Fruit fly (Drosophila melanogaster) whole organism, prepupa: ENCODE data around the gene Pex2.

Experiments
- Blimp-1 ChIP-seq: fragments of 200-800 bp; sonication (Bioruptor generic); optimal IDR thresholded peaks from 3 replicates; lab custom pipeline; 2017; ENCODE audit warnings: missing biosample characterization, missing genetic modification characterization, mild to moderate bottlenecking, moderate library complexity, missing genetic modification reagents
- CG11762 ChIP-seq: fragments of 200-800 bp; sonication (Bioruptor generic); optimal IDR thresholded peaks from 3 replicates; lab custom pipeline; 2016; ENCODE audit warnings: missing biosample characterization, missing genetic modification characterization; ENCODE audit not compliant: insufficient read depth
- CG15336 ChIP-seq: fragments of 200-800 bp; sonication (Bioruptor generic); IDR thresholded peaks from 2 replicates; pipeline ENCODE4 v1.3.6; 2022; ENCODE audit warnings: missing biosample characterization, missing genetic modification characterization
- CG1621 ChIP-seq: fragments of 200-800 bp; sonication (Bioruptor generic); optimal IDR thresholded peaks from 3 replicates; lab custom pipeline; 2018; ENCODE audit warnings: missing biosample characterization, mild to moderate bottlenecking, missing genetic modification characterization
- CG32006 ChIP-seq: fragments of 200-800 bp; sonication (Bioruptor generic); optimal IDR thresholded peaks from 3 replicates; lab custom pipeline; 2017; ENCODE audit warnings: missing biosample characterization, mild to moderate bottlenecking, missing genetic modification characterization
- CG6792 ChIP-seq: fragments of 200-800 bp; sonication (Bioruptor generic); optimal IDR thresholded peaks from 3 replicates; lab custom pipeline; 2016; ENCODE audit warnings: missing biosample characterization, missing genetic modification characterization
- CG8119 ChIP-seq: fragments of 200-800 bp; sonication (Bioruptor generic); IDR thresholded peaks from 3 replicates; pipeline ENCODE4 v1.3.6; 2022; ENCODE audit warnings: missing biosample characterization, missing genetic modification characterization
- Lpt ChIP-seq: fragments of 200-800 bp; sonication (Bioruptor generic); optimal IDR thresholded peaks from 3 replicates; lab custom pipeline; 2016; ENCODE audit warnings: missing biosample characterization, missing genetic modification characterization
- OdsH ChIP-seq: fragments of 200-800 bp; sonication (Bioruptor generic); optimal IDR thresholded peaks from 3 replicates; lab custom pipeline; 2016; ENCODE audit warnings: missing biosample characterization, missing genetic modification characterization
- Smox ChIP-seq: fragments of 200-800 bp; sonication (Bioruptor generic); optimal IDR thresholded peaks from 3 replicates; lab custom pipeline; 2016; ENCODE audit warnings: missing biosample characterization, missing genetic modification characterization
- dac ChIP-seq: fragments of 200-800 bp; sonication (Bioruptor generic); optimal IDR thresholded peaks from 2 replicates; lab custom pipeline; 2017; ENCODE audit warnings: missing biosample characterization, mild to moderate bottlenecking, missing genetic modification characterization
- eg ChIP-seq: fragments of 200-800 bp; sonication (Bioruptor generic); IDR thresholded peaks from 3 replicates; pipeline ENCODE4 v1.3.6; 2022; ENCODE audit warnings: missing biosample characterization, missing genetic modification characterization
- net ChIP-seq: fragments of 200-800 bp; sonication (Bioruptor generic); optimal IDR thresholded peaks from 3 replicates; lab custom pipeline; 2016; ENCODE audit warnings: missing biosample characterization, missing genetic modification characterization
- spab ChIP-seq: fragments of 200-800 bp; sonication (Bioruptor generic); optimal IDR thresholded peaks from 2 replicates; lab custom pipeline; 2017; ENCODE audit warnings: missing biosample characterization, mild to moderate bottlenecking, missing genetic modification characterization, missing genetic modification reagents

DNA sequence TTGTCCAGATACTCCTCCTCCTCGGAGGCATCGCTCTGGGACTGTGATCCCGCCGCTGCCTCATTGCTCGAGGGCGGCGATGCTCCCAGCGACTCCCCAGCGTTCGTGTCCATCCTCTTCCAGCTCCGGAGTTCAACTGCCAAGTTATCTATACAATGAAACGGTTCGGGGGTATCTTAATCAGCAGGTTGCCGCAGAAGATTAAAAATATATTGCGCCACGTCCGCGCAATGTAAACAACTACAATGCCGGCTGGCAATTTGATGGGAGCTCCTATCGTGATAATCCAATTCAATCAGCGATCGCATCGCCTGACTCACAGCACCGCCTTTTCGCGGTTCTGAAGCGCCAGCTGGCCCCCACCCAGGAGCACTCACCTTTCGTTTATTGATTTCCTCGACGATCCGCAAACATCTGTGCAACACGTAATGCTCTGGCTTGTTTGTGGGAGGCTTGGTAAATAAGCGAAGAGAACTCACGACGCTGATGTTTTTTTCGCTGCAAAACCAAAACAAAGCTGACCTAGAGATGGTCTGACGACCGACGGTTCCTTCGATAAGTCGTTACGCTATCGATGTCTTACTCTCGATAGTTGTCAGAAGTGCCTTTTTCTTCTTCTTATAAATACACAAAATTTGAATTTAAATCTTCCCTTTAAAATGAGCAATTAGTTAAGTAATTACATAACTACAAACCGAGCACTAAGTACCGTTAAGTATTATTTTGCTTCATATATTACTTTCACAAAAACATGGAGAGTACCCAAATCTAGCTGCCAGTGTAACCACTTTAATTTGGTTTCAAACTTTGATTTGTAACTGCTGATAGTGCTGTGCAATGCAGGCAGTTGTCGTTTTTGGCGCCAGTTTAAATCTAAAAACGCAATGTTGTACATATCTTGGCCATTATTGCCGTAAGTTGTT lies 49.3 kb upstream of the Pex2 start, which contains the start of gene cert:
- TF ChIP-seq CG32006 (GFP tag; lab: Kevin White, UChicago) (peak; percentile 5), Blimp-1 (GFP tag; lab: Kevin White, UChicago) (peak; percentile 24), net (GFP tag; lab: Kevin White, UChicago) (peak; percentile 21), Smox (GFP tag; lab: Kevin White, UChicago) (no peak), CG8119 (GFP tag; lab: Robert Waterston, UW) (no peak), spab (GFP tag; lab: Kevin White, UChicago) (no peak), Lpt (GFP tag; lab: Kevin White, UChicago) (no peak), CG15336 (GFP tag; lab: Robert Waterston, UW) (no peak), CG11762 (GFP tag; lab: Kevin White, UChicago) (no peak), CG1621 (tag; lab: Kevin White, UChicago) (peak; percentile 27), CG6792 (GFP tag; lab: Kevin White, UChicago) (peak; percentile 32), eg (no peak), dac (GFP tag; lab: Kevin White, UChicago) (no peak), OdsH (GFP tag; lab: Kevin White, UChicago) (peak; percentile 6)
